Worm (Caenorhabditis elegans): ENCODE measurements around the gene F13D12.10.

Gene F13D12.10

ce11 chrII:11737347-11737746 is 23.7 kb downstream of the F13D12.10 start (continued):
- no peak for TF ChIP-seq daf-16 (GFP tag; optimal IDR thresholded peaks at IDR 0.05)
- no peak for TF ChIP-seq daf-16 (tag; optimal IDR thresholded peaks at IDR 0.05)
- peak; percentile 12 for TF ChIP-seq aha-1 (tag)
- no peak for TF ChIP-seq dmd-8 (GFP tag; IDR thresholded peaks at IDR 0.05)
- TF ChIP-seq pqm-1 (tag; optimal IDR thresholded peaks at IDR 0.05), result no peak
- no peak for TF ChIP-seq F37D6.2 (tag; optimal IDR thresholded peaks at IDR 0.05)
- TF ChIP-seq nhr-11 (tag; optimal IDR thresholded peaks at IDR 0.05), result no peak
- TF ChIP-seq Y48G9A.11 (GFP tag; IDR thresholded peaks at IDR 0.05), result no peak
- peak; percentile 39 for TF ChIP-seq hlh-30 (tag; optimal IDR thresholded peaks at IDR 0.05; ENCODE audit: insufficient read depth)
- TF ChIP-seq madf-5 (GFP tag; IDR thresholded peaks at IDR 0.05), result no peak
- peak in 1 of 2 experiments; percentile 79 for TF ChIP-seq unc-62 (GFP tag; optimal IDR thresholded peaks at IDR 0.05 in 1 of 2)
- no peak for TF ChIP-seq unc-62 (tag; optimal IDR thresholded peaks at IDR 0.05)
- peak; percentile 9 for TF ChIP-seq spr-1 (tag; optimal IDR thresholded peaks at IDR 0.05)
- TF ChIP-seq nhr-25 (tag; optimal IDR thresholded peaks at IDR 0.05; ENCODE audit: borderline replicate concordance, insufficient read depth), result no peak
- TF ChIP-seq unc-130 (GFP tag; optimal IDR thresholded peaks at IDR 0.05), result no peak
- no peak for TF ChIP-seq tag-97 (GFP tag; IDR thresholded peaks at IDR 0.05)
- TF ChIP-seq ceh-62 (tag; optimal IDR thresholded peaks at IDR 0.05), result no peak
- TF ChIP-seq daf-12 (tag; optimal IDR thresholded peaks at IDR 0.05), result no peak
- no peak for TF ChIP-seq tra-1 (GFP tag; IDR thresholded peaks at IDR 0.05)
- TF ChIP-seq gei-8 (GFP tag; optimal IDR thresholded peaks at IDR 0.05), result no peak
- no peak for TF ChIP-seq hif-1 (tag; optimal IDR thresholded peaks at IDR 0.05)
- no peak for TF ChIP-seq vab-7 (GFP tag; IDR thresholded peaks at IDR 0.05)
- TF ChIP-seq ceh-82 (tag; optimal IDR thresholded peaks at IDR 0.05), result no peak
- no peak for TF ChIP-seq sdz-12 (GFP tag; optimal IDR thresholded peaks at IDR 0.05)
- TF ChIP-seq lsy-2 (tag; optimal IDR thresholded peaks at IDR 0.05), result peak in 1 of 2 experiments; percentile 32
- TF ChIP-seq nhr-28 (tag; optimal IDR thresholded peaks at IDR 0.05), result peak; percentile 48
- TF ChIP-seq lin-29 (GFP tag; IDR thresholded peaks at IDR 0.05), result no peak
- no peak for TF ChIP-seq cey-2 (tag; optimal IDR thresholded peaks at IDR 0.05; ENCODE audit: borderline replicate concordance, insufficient read depth)
- TF ChIP-seq pha-4 (GFP tag; IDR thresholded peaks at IDR 0.05), result no peak
- no peak for TF ChIP-seq pha-4 (tag; optimal IDR thresholded peaks at IDR 0.05)
- TF ChIP-seq nhr-111 (GFP tag; optimal IDR thresholded peaks at IDR 0.05), result no peak
- no peak for TF ChIP-seq Y105C5A.15 (GFP tag; IDR thresholded peaks at IDR 0.05)
- no peak for TF ChIP-seq F26F4.8 (GFP tag; conservative IDR thresholded peaks at IDR 0.05)
- TF ChIP-seq snpc-4 (tag; optimal IDR thresholded peaks at IDR 0.05), result no peak

- no peak for TF ChIP-seq dpl-1 (GFP tag; optimal IDR thresholded peaks at IDR 0.05)
- no peak for TF ChIP-seq ceh-32 (tag; optimal IDR thresholded peaks at IDR 0.05; ENCODE audit: poor library complexity)
- no peak for TF ChIP-seq F37D6.2 (tag; optimal IDR thresholded peaks at IDR 0.05)
- no peak for TF ChIP-seq T26A8.4 (GFP tag; IDR thresholded peaks at IDR 0.05)
- TF ChIP-seq unc-39 (tag; optimal IDR thresholded peaks at IDR 0.05), result no peak
- no peak; the same call in 1 of the 2 replicates for TF ChIP-seq lin-1 (GFP tag; IDR thresholded peaks at IDR 0.05)
- TF ChIP-seq ceh-20 (GFP tag; IDR thresholded peaks at IDR 0.05), result no peak
- TF ChIP-seq lin-15B (tag; optimal IDR thresholded peaks at IDR 0.05), result no peak
- TF ChIP-seq madf-9 (GFP tag; conservative IDR thresholded peaks at IDR 0.05), result no peak
- no peak for TF ChIP-seq nhr-102 (tag; optimal IDR thresholded peaks at IDR 0.05)
- TF ChIP-seq dmd-9 (GFP tag; IDR thresholded peaks at IDR 0.05), result no peak
- peak; percentile 78 for TF ChIP-seq dmd-6 (GFP tag; IDR thresholded peaks at IDR 0.05)
- TF ChIP-seq rbr-2 (tag; optimal IDR thresholded peaks at IDR 0.05), result no peak
- no peak for TF ChIP-seq nhr-41 (GFP tag; IDR thresholded peaks at IDR 0.05)
- no peak for TF ChIP-seq D1046.2 (GFP tag; IDR thresholded peaks at IDR 0.05)
- TF ChIP-seq mes-2 (tag; optimal IDR thresholded peaks at IDR 0.05; ENCODE audit: poor library complexity, severe bottlenecking), result peak; percentile 16
- no peak for TF ChIP-seq lin-39 (tag; optimal IDR thresholded peaks at IDR 0.05)
- no peak for TF ChIP-seq daf-19 (GFP tag; conservative IDR thresholded peaks at IDR 0.05)
- peak; percentile 68 for TF ChIP-seq pqm-1 (tag; optimal IDR thresholded peaks at IDR 0.05)
- no peak for TF ChIP-seq ztf-11 (tag; optimal IDR thresholded peaks at IDR 0.05)
- no peak for TF ChIP-seq arid-1 (GFP tag; conservative IDR thresholded peaks at IDR 0.05)
- peak; percentile 21 for TF ChIP-seq nhr-48 (tag; optimal IDR thresholded peaks at IDR 0.05)
Measured at ce11 chrII:11739199-11739598, 25.6 kb downstream of the F13D12.10 start, which contains the start of gene ctsa-1.2. TSS of gene ctsa-1.2 (plus strand) at chrII:11739358.
